Fruit fly (Drosophila melanogaster) whole organism, wandering third instar larva: Measurements from ENCODE around the gene Agpat2.

Experiments
- CG9705 ChIP-seq: fragments of 200-800 bp; sonication (Bioruptor generic); optimal IDR thresholded peaks from 2 replicates; lab custom pipeline; 2018; ENCODE audit warnings: missing biosample characterization, mild to moderate bottlenecking, missing genetic modification characterization
- Dfd ChIP-seq: fragments of >200 bp; optimal IDR thresholded peaks from 2 replicates; lab custom pipeline; 2017; ENCODE audit warnings: missing biosample characterization, missing genetic modification characterization
- GATAd ChIP-seq: sonication (Bioruptor generic); optimal IDR thresholded peaks from 2 replicates; lab custom pipeline; 2016; ENCODE audit warnings: missing biosample characterization, missing genetic modification characterization
- Hr78 ChIP-seq: fragments of >200 bp; optimal IDR thresholded peaks from 2 replicates; lab custom pipeline; 2017; ENCODE audit warnings: missing biosample characterization, missing genetic modification characterization
- Mio ChIP-seq: sonication (Bioruptor generic); optimal IDR thresholded peaks from 2 replicates; lab custom pipeline; 2016; ENCODE audit warnings: missing biosample characterization, missing genetic modification characterization
- OdsH ChIP-seq: fragments of 200-800 bp; sonication (Bioruptor generic); optimal IDR thresholded peaks from 2 replicates; lab custom pipeline; 2016; ENCODE audit warnings: missing biosample characterization, mild to moderate bottlenecking, missing genetic modification characterization
- pan ChIP-seq: fragments of >200 bp; optimal IDR thresholded peaks from 2 replicates; lab custom pipeline; 2017
- rgr ChIP-seq: fragments of 200-800 bp; sonication (Bioruptor generic); optimal IDR thresholded peaks from 3 replicates; lab custom pipeline; 2016; ENCODE audit warnings: missing biosample characterization, mild to moderate bottlenecking, missing genetic modification characterization

- TF ChIP-seq Dfd, result no peak
- TF ChIP-seq OdsH, result no peak
- no peak for TF ChIP-seq pan (lab: Kevin White, UChicago)
- no peak for TF ChIP-seq CG9705 (GFP tag; lab: Kevin White, UChicago)
- no peak for TF ChIP-seq Hr78
- TF ChIP-seq rgr, result no peak
- TF ChIP-seq Mio, result no peak
- no peak for TF ChIP-seq GATAd (GFP tag; lab: Kevin White, UChicago)
Observed at dm6 chr2L:8477049-8477448, 13.3 kb upstream of the Agpat2 start, which contains the start of gene CheA29a.
